Worm (Caenorhabditis elegans) whole organism, L2 larva: Measurements from ENCODE around the gene F59A6.3.

Experiments
- aly-2 ChIP-seq: fragments of 150-350 bp; optimal IDR thresholded peaks from 2 replicates; lab custom pipeline; 2014; ENCODE audit warnings: missing biosample characterization, missing genetic modification characterization
- ceh-16 ChIP-seq: fragments of 150-350 bp; optimal IDR thresholded peaks from 2 replicates; lab custom pipeline; 2014; ENCODE audit warnings: missing biosample characterization, missing genetic modification characterization
- lin-13 ChIP-seq: fragments of 150-350 bp; optimal IDR thresholded peaks from 2 replicates; lab custom pipeline; 2014; ENCODE audit warnings: missing biosample characterization, missing genetic modification reagents, missing genetic modification characterization
- nhr-6 ChIP-seq: fragments of 150-350 bp; optimal IDR thresholded peaks from 2 replicates; lab custom pipeline; 2014; ENCODE audit warnings: missing biosample characterization, missing genetic modification characterization

- no peak for TF ChIP-seq nhr-6 (tag; lab: Kevin White, UChicago)
- TF ChIP-seq ceh-16 (tag; lab: Kevin White, UChicago) = no peak
- TF ChIP-seq aly-2 (tag; lab: Kevin White, UChicago) = no peak
- TF ChIP-seq lin-13 = no peak
These were observed 12.5 kb downstream of the F59A6.3 start for ce11 chrII:5020513-5021081.
